Fruit fly (Drosophila melanogaster) whole organism, wandering third instar larva: ENCODE results near the gene Rpp14a.

Experiments
- Abd-B ChIP-seq: fragments of >200 bp; optimal IDR thresholded peaks from 2 replicates; lab custom pipeline; 2017; ENCODE audit warnings: missing biosample characterization, missing genetic modification characterization
- CG32264 ChIP-seq: fragments of 200-800 bp; sonication (Bioruptor generic); optimal IDR thresholded peaks from 2 replicates; lab custom pipeline; 2016; ENCODE audit warnings: missing biosample characterization, missing genetic modification characterization
- CG9705 ChIP-seq: fragments of 200-800 bp; sonication (Bioruptor generic); optimal IDR thresholded peaks from 2 replicates; lab custom pipeline; 2018; ENCODE audit warnings: missing biosample characterization, mild to moderate bottlenecking, missing genetic modification characterization
- CrebA ChIP-seq: fragments of 200-800 bp; sonication (Bioruptor generic); optimal IDR thresholded peaks from 2 replicates; lab custom pipeline; 2016; ENCODE audit warnings: missing biosample characterization, mild to moderate bottlenecking, missing genetic modification characterization, borderline replicate concordance
- Dfd ChIP-seq: fragments of >200 bp; optimal IDR thresholded peaks from 2 replicates; lab custom pipeline; 2017; ENCODE audit warnings: missing biosample characterization, missing genetic modification characterization
- Dif ChIP-seq: fragments of 200-275, 200-300 bp; sonication (Bioruptor generic); optimal IDR thresholded peaks from 2 replicates; lab custom pipeline; 2018; ENCODE audit warnings: missing biosample characterization, missing genetic modification characterization; ENCODE audit not compliant: partially characterized antibody
- GATAd ChIP-seq: sonication (Bioruptor generic); optimal IDR thresholded peaks from 2 replicates; lab custom pipeline; 2016; ENCODE audit warnings: missing biosample characterization, missing genetic modification characterization
- HLH106 ChIP-seq: fragments of 200-800 bp; optimal IDR thresholded peaks from 3 replicates; lab custom pipeline; 2019; ENCODE audit warnings: missing biosample characterization, mild to moderate bottlenecking, missing genetic modification characterization, moderate library complexity
- Hnf4 ChIP-seq: fragments of 200-800 bp; sonication (Bioruptor generic); optimal IDR thresholded peaks from 2 replicates; lab custom pipeline; 2016; ENCODE audit warnings: missing biosample characterization, mild to moderate bottlenecking, missing genetic modification characterization
- Hr78 ChIP-seq: fragments of >200 bp; optimal IDR thresholded peaks from 2 replicates; lab custom pipeline; 2017; ENCODE audit warnings: missing biosample characterization, missing genetic modification characterization
- Hr83 ChIP-seq: fragments of 200-300 bp; sonication (Bioruptor generic); optimal IDR thresholded peaks from 2 replicates; lab custom pipeline; 2016; ENCODE audit warnings: missing biosample characterization, mild to moderate bottlenecking, missing genetic modification characterization, moderate library complexity; ENCODE audit not compliant: poor library complexity, severe bottlenecking
- Jra ChIP-seq: sonication (Bioruptor generic); optimal IDR thresholded peaks from 2 replicates; lab custom pipeline; 2016; ENCODE audit warnings: missing biosample characterization, missing genetic modification characterization
- Mio ChIP-seq: sonication (Bioruptor generic); optimal IDR thresholded peaks from 2 replicates; lab custom pipeline; 2016; ENCODE audit warnings: missing biosample characterization, missing genetic modification characterization
- Myc ChIP-seq: fragments of >200 bp; optimal IDR thresholded peaks from 2 replicates; lab custom pipeline; 2017
- N ChIP-seq: fragments of >200 bp; optimal IDR thresholded peaks from 2 replicates; lab custom pipeline; 2018; ENCODE audit warnings: missing biosample characterization, missing external identifiers, missing genetic modification characterization
- OdsH ChIP-seq: fragments of 200-800 bp; sonication (Bioruptor generic); optimal IDR thresholded peaks from 2 replicates; lab custom pipeline; 2016; ENCODE audit warnings: missing biosample characterization, mild to moderate bottlenecking, missing genetic modification characterization
- Rel ChIP-seq, 2 experiments: fragments of 200-800 bp; sonication (Bioruptor generic) in 1 of 2; optimal IDR thresholded peaks; 2 replicates in 1 of 2; 3 replicates in 1 of 2; lab custom pipeline; 2016 to 2019; ENCODE audit warnings: mild to moderate bottlenecking in 2 of 2, missing biosample characterization in 2 of 2, missing genetic modification characterization in 2 of 2, moderate library complexity in 1 of 2
- Sp1 ChIP-seq: fragments of 200-800 bp; sonication (Bioruptor generic); optimal IDR thresholded peaks from 3 replicates; lab custom pipeline; 2019; ENCODE audit warnings: missing biosample characterization, mild to moderate bottlenecking, missing genetic modification characterization, moderate library complexity
- Vsx2 ChIP-seq: fragments of 200-300, 225-300 bp; sonication (Bioruptor generic); optimal IDR thresholded peaks from 2 replicates; lab custom pipeline; 2018; ENCODE audit warnings: missing biosample characterization, missing genetic modification characterization; ENCODE audit not compliant: partially characterized antibody
- br ChIP-seq: fragments of 200-800 bp; sonication (Bioruptor generic); optimal IDR thresholded peaks from 2 replicates; lab custom pipeline; 2016; ENCODE audit warnings: missing biosample characterization, missing genetic modification characterization
- brk ChIP-seq: fragments of 200-800 bp; sonication (Bioruptor generic); optimal IDR thresholded peaks from 2 replicates; lab custom pipeline; 2016; ENCODE audit warnings: missing biosample characterization, mild to moderate bottlenecking, missing genetic modification characterization
- dl ChIP-seq, 2 experiments: fragments of 175-275, 200-275 bp in 1 of 2; fragments of 200-275 bp in 1 of 2; sonication (Bioruptor generic); optimal IDR thresholded peaks; lab custom pipeline; 2018; ENCODE audit warnings: mild to moderate bottlenecking in 2 of 2, missing biosample characterization in 2 of 2, missing genetic modification characterization in 2 of 2, moderate library complexity in 2 of 2; ENCODE audit not compliant: partially characterized antibody in 2 of 2, insufficient read depth in 1 of 2
- dmrt93B ChIP-seq: fragments of 200-800 bp; sonication (Bioruptor generic); optimal IDR thresholded peaks from 2 replicates; lab custom pipeline; 2018; ENCODE audit warnings: missing biosample characterization, mild to moderate bottlenecking, missing genetic modification characterization
- dsf ChIP-seq: sonication (Bioruptor generic); optimal IDR thresholded peaks from 2 replicates; lab custom pipeline; 2016; ENCODE audit warnings: missing biosample characterization, missing genetic modification characterization, borderline replicate concordance
- ey ChIP-seq: fragments of 200-800 bp; sonication (Bioruptor generic); optimal IDR thresholded peaks from 2 replicates; lab custom pipeline; 2016; ENCODE audit warnings: missing biosample characterization, missing genetic modification characterization
- foxo ChIP-seq, 2 experiments: fragments of 200-800 bp; sonication (Bioruptor generic); optimal IDR thresholded peaks; 2 replicates in 1 of 2; 3 replicates in 1 of 2; lab custom pipeline; 2016 to 2017; ENCODE audit warnings: missing biosample characterization in 2 of 2, missing genetic modification characterization in 2 of 2
- fru ChIP-seq: fragments of 200-800 bp; sonication (Bioruptor generic); optimal IDR thresholded peaks from 3 replicates; lab custom pipeline; 2016; ENCODE audit warnings: missing biosample characterization, mild to moderate bottlenecking, missing genetic modification characterization
- h ChIP-seq: fragments of 200-800 bp; sonication (Bioruptor generic); optimal IDR thresholded peaks from 3 replicates; lab custom pipeline; 2016; ENCODE audit warnings: missing biosample characterization, mild to moderate bottlenecking, missing genetic modification characterization
- jim ChIP-seq: fragments of 175-275, 200-325 bp; sonication (Bioruptor generic); optimal IDR thresholded peaks from 2 replicates; lab custom pipeline; 2016; ENCODE audit warnings: missing biosample characterization, mild to moderate bottlenecking, missing genetic modification characterization
- lola ChIP-seq: fragments of >200 bp; optimal IDR thresholded peaks from 2 replicates; lab custom pipeline; 2017; ENCODE audit warnings: missing biosample characterization, missing genetic modification characterization
- psq ChIP-seq: fragments of 200-800 bp; sonication (Bioruptor generic); optimal IDR thresholded peaks from 3 replicates; lab custom pipeline; 2017; ENCODE audit warnings: missing biosample characterization, mild to moderate bottlenecking, missing genetic modification characterization, moderate library complexity
- rgr ChIP-seq: fragments of 200-800 bp; sonication (Bioruptor generic); optimal IDR thresholded peaks from 3 replicates; lab custom pipeline; 2016; ENCODE audit warnings: missing biosample characterization, mild to moderate bottlenecking, missing genetic modification characterization
- usp ChIP-seq: fragments of >200 bp; optimal IDR thresholded peaks from 2 replicates; lab custom pipeline; 2017; ENCODE audit warnings: missing biosample characterization, missing genetic modification characterization
- woc ChIP-seq: sonication (Bioruptor generic); optimal IDR thresholded peaks from 2 replicates; lab custom pipeline; 2016; ENCODE audit warnings: missing biosample characterization, mild to moderate bottlenecking, missing genetic modification characterization

Rpp14a gene

DNA sequence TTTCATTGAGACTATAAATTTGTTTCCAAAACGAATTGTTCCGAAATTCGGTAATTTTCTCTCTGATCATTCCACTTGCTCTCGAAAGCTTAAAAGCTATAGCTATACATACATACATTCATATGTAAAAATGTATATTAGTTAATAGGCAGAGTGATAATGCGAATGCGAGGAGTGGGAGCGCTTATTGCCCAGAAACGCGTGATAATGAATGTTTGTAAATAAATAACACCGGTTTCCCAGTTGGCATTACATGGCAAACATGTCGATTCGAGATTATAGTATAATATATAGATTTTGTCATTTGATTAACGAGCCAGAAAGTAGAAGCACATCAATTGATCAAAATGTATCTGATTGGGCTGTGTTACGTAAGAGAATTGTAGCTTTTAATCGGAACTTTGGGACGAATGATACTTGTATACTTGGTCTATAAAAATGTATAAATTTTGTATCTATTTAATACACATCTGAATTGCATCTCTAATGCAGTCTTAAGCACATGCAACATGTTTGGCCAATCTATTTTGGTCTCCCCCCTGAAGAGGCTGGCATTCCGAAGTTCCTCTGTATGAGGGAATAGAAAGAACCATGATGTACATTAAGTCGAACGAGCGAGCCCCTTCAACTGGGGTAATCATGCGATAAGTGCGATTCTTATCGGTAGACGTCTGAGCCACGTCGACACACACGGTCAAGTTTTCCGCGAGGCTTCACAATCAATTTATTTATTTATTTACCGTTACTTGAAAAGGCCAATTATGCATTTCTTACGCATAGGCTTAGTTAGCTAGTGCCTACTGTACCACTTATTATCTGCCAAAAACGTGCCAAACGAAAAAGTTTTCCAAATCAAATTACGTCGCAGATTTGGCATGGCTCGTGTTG, 43.8 kb upstream of the Rpp14a start:
- TF ChIP-seq jim (GFP tag; lab: Kevin White, UChicago) = no peak
- no peak for TF ChIP-seq Hr78
- TF ChIP-seq CrebA (GFP tag; lab: Kevin White, UChicago) = no peak
- no peak for TF ChIP-seq dl (GFP tag; optimal IDR thresholded peaks at IDR 0.05; lab: Kevin White, UChicago; ENCODE audit: insufficient read depth in 1 of 2, partially characterized antibody in 2 of 2)
- TF ChIP-seq Dif = no peak
- no peak for TF ChIP-seq dsf (GFP tag; lab: Kevin White, UChicago)
- TF ChIP-seq N (GFP tag; lab: Kevin White, UChicago) = no peak
- no peak for TF ChIP-seq Vsx2
- no peak for TF ChIP-seq dmrt93B (GFP tag; lab: Kevin White, UChicago)
- TF ChIP-seq psq (GFP tag; lab: Kevin White, UChicago) = no peak
- TF ChIP-seq woc (GFP tag; lab: Kevin White, UChicago) = no peak
- no peak for TF ChIP-seq usp (GFP tag; lab: Kevin White, UChicago)
- TF ChIP-seq GATAd = no peak
- TF ChIP-seq fru (GFP tag; lab: Kevin White, UChicago) = peak; percentile 32
- no peak for TF ChIP-seq lola (GFP tag; lab: Kevin White, UChicago)
- TF ChIP-seq Jra (GFP tag; lab: Kevin White, UChicago) = no peak
- no peak for TF ChIP-seq brk
- TF ChIP-seq Sp1 (GFP tag; lab: Kevin White, UChicago) = no peak
- TF ChIP-seq Rel (GFP tag; optimal IDR thresholded peaks at IDR 0.05; lab: Kevin White, UChicago) = no peak
- no peak for TF ChIP-seq Rel (tag; optimal IDR thresholded peaks at IDR 0.05; lab: Kevin White, UChicago)
- peak in 1 of 2 experiments; percentile 67 for TF ChIP-seq foxo (GFP tag; optimal IDR thresholded peaks at IDR 0.05; lab: Kevin White, UChicago)
- TF ChIP-seq ey (GFP tag; lab: Kevin White, UChicago) = peak; percentile 44
- TF ChIP-seq Dfd (GFP tag; lab: Kevin White, UChicago) = no peak
- TF ChIP-seq OdsH (GFP tag; lab: Kevin White, UChicago) = peak; percentile 38
- TF ChIP-seq rgr (GFP tag; lab: Kevin White, UChicago) = peak; percentile 12
- no peak for TF ChIP-seq Hr83 (GFP tag; lab: Kevin White, UChicago)
- TF ChIP-seq Mio (GFP tag; lab: Kevin White, UChicago) = no peak
- no peak for TF ChIP-seq CG9705 (GFP tag; lab: Kevin White, UChicago)
- peak; percentile 27 for TF ChIP-seq Hnf4 (GFP tag; lab: Kevin White, UChicago)
- TF ChIP-seq br = peak; percentile 25
- no peak for TF ChIP-seq CG32264 (GFP tag; lab: Kevin White, UChicago)
- peak; percentile 68 for TF ChIP-seq h (GFP tag; lab: Kevin White, UChicago)
- no peak for TF ChIP-seq Myc (lab: Kevin White, UChicago)

DNA sequence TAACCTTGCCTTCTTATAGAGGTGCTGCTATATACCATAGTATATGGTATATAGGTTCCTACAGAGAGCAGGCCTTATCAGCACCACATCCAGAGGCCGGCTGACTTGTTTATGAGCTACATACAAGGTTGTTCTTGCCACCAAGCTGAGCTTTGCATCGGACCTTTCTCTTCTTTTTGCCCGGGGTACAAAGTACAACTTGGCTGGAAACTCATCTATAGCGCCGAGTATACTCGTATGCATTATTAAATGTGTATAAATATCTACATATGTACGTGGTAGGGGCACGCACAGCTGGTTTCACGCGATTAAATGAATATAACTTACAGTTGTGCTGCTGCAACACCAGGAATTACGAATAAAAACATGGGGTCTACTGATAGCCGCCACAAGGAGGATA, 42.8 kb upstream of the Rpp14a start:
- TF ChIP-seq N (GFP tag; lab: Kevin White, UChicago) (no peak), Hnf4 (GFP tag; lab: Kevin White, UChicago) (no peak), dl (GFP tag; optimal IDR thresholded peaks at IDR 0.05; lab: Kevin White, UChicago; ENCODE audit: insufficient read depth in 1 of 2, partially characterized antibody in 2 of 2) (no peak), ey (GFP tag; lab: Kevin White, UChicago) (no peak), Hr83 (GFP tag; lab: Kevin White, UChicago) (no peak), Dfd (GFP tag; lab: Kevin White, UChicago) (no peak), dmrt93B (GFP tag; lab: Kevin White, UChicago) (no peak), CrebA (GFP tag; lab: Kevin White, UChicago) (no peak), Sp1 (GFP tag; lab: Kevin White, UChicago) (no peak), CG32264 (GFP tag; lab: Kevin White, UChicago) (no peak), HLH106 (tag; lab: Kevin White, UChicago) (no peak), jim (GFP tag; lab: Kevin White, UChicago) (no peak), Jra (GFP tag; lab: Kevin White, UChicago) (no peak), psq (GFP tag; lab: Kevin White, UChicago) (no peak), fru (GFP tag; lab: Kevin White, UChicago) (no peak), Mio (GFP tag; lab: Kevin White, UChicago) (no peak), Abd-B (GFP tag; lab: Kevin White, UChicago) (no peak), Vsx2 (no peak)
